Fruit fly (Drosophila melanogaster) whole organism, wandering third instar larva: Measurements from ENCODE around the gene aay.

Experiments used
- CG32264 ChIP-seq: fragments of 200-800 bp; sonication (Bioruptor generic); optimal IDR thresholded peaks from 2 replicates; lab custom pipeline; 2016; ENCODE audit warnings: missing biosample characterization, missing genetic modification characterization
- Dif ChIP-seq: fragments of 200-275, 200-300 bp; sonication (Bioruptor generic); optimal IDR thresholded peaks from 2 replicates; lab custom pipeline; 2018; ENCODE audit warnings: missing biosample characterization, missing genetic modification characterization; ENCODE audit not compliant: partially characterized antibody
- psq ChIP-seq: fragments of 200-800 bp; sonication (Bioruptor generic); optimal IDR thresholded peaks from 3 replicates; lab custom pipeline; 2017; ENCODE audit warnings: missing biosample characterization, mild to moderate bottlenecking, missing genetic modification characterization, moderate library complexity

dm6 chr3L:9441907-9442479 is 18.9 kb downstream of the aay start, which contains the start of the genes Bet3 and Nf-YA:
- TF ChIP-seq Dif (GFP tag; lab: Kevin White, UChicago): no peak
- TF ChIP-seq psq (GFP tag; lab: Kevin White, UChicago): no peak
- no peak for TF ChIP-seq CG32264
